Fruit fly (Drosophila melanogaster): ENCODE data around the gene CG13313.

The CG13313 gene

DNA sequence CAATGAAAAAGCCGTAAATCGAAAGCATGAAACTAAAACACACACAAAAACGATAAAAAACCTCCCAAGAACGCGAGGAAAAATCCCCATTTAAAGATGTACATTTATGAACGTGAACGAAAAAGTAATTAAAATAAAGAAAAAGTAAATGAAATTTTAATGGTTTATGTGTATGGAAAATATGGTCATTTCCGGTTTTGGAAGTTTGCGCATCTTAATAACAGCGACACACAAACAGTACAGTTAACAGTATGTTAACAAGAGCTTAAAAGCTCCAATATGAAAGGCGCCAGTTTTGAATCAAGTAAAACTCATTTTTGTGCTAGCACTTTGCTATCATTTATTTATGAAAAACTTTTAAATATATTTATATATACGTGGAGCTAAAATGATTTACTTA lies 26.7 kb upstream of the CG13313 start:
- no peak for TF ChIP-seq CG31627 (GFP tag; optimal IDR thresholded peaks at IDR 0.05)
- TF ChIP-seq acj6 (GFP tag; optimal IDR thresholded peaks at IDR 0.05): no peak
- no peak for TF ChIP-seq Smox (GFP tag; optimal IDR thresholded peaks at IDR 0.05)
- peak; percentile 38 for TF ChIP-seq Met (GFP tag; optimal IDR thresholded peaks at IDR 0.05)
- TF ChIP-seq fd85E (GFP tag; optimal IDR thresholded peaks at IDR 0.05): no peak
- TF ChIP-seq CG7368 (GFP tag; optimal IDR thresholded peaks at IDR 0.05): no peak
- TF ChIP-seq eg (GFP tag; IDR thresholded peaks at IDR 0.05): no peak
- TF ChIP-seq ss (GFP tag; optimal IDR thresholded peaks at IDR 0.05): no peak
- TF ChIP-seq Eip78C (GFP tag): peak; percentile 88
- peak; percentile 36 for TF ChIP-seq Sox102F (GFP tag; optimal IDR thresholded peaks at IDR 0.05)
- no peak for TF ChIP-seq CG32006 (GFP tag; optimal IDR thresholded peaks at IDR 0.05)
- no peak for TF ChIP-seq CG6276 (GFP tag; optimal IDR thresholded peaks at IDR 0.05)
- TF ChIP-seq CG9139 (GFP tag; optimal IDR thresholded peaks at IDR 0.05): no peak
- no peak for TF ChIP-seq CG34406 (GFP tag; optimal IDR thresholded peaks at IDR 0.05)
- TF ChIP-seq OdsH (GFP tag; optimal IDR thresholded peaks at IDR 0.05): no peak
- TF ChIP-seq CG16779 (tag; optimal IDR thresholded peaks at IDR 0.05): no peak
- no peak for TF ChIP-seq svp (GFP tag)
- no peak for TF ChIP-seq CG11762 (GFP tag; optimal IDR thresholded peaks at IDR 0.05; ENCODE audit: insufficient read depth)
- TF ChIP-seq CG4318 (GFP tag; optimal IDR thresholded peaks at IDR 0.05): no peak
- TF ChIP-seq Lpt (GFP tag; optimal IDR thresholded peaks at IDR 0.05): no peak
- no peak for TF ChIP-seq CG6792 (GFP tag; optimal IDR thresholded peaks at IDR 0.05)
- no peak for TF ChIP-seq CG3032 (tag; optimal IDR thresholded peaks at IDR 0.05)
- TF ChIP-seq CG10669 (GFP tag; optimal IDR thresholded peaks at IDR 0.05): no peak
- TF ChIP-seq Hr39 (GFP tag; optimal IDR thresholded peaks at IDR 0.05): no peak

DNA sequence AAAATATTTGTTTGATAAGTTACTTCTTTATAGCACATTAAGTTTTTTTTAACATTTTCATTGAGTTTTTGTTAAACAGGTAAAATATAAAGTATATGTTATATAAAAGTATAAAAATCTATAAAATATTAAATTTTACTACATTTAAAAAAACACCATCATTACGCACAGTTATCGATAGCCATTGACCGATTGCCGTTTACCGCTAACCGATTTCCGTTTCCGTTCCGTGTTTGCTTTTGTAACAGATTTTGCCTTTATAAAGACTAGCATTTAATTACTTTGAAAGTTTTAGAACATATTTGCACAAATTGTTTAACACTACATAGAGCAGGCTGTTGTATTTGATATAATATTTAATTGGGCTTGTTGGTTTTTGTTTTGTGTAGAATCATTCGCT lies 19.0 kb upstream of the CG13313 start:
- TF ChIP-seq CG11294 (GFP tag; IDR thresholded peaks at IDR 0.05) (no peak), Eip93F (GFP tag; optimal IDR thresholded peaks at IDR 0.05) (no peak), dac (GFP tag; optimal IDR thresholded peaks at IDR 0.05) (no peak)

DNA sequence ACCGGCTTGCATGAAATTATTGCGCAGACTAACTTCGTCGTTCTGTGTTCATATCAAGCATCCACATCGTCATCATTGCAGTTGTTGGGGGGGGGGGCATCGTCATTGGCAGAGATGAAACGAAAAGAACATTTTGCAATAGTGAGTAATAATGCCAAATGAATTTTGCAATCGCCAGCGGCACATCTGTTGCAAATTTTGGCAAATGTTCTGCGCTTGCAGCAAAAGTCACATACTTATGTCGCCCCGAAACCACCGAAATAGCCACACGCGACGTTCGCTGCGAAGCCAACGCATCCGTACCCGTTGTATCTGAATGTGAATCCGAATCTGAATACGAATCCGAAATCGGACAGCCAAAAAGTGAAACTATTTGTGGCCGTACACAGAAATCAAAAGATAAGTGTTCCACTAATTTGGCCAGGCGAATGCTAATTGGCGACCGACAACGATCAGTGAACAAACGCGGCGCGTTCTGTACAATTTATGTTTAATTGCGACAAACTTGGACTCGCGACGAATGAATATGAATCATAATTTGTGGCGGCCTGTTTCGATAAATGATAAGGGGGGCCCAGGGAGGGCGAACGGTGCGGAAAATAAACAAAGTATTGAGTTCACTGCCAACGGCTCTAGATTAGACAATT lies 10.7 kb upstream of the CG13313 start:
- TF ChIP-seq net (GFP tag; optimal IDR thresholded peaks at IDR 0.05) (peak; percentile 55), CG8632 (GFP tag; optimal IDR thresholded peaks at IDR 0.05) (no peak), CG7368 (GFP tag; optimal IDR thresholded peaks at IDR 0.05) (no peak), Ets21C (GFP tag; optimal IDR thresholded peaks at IDR 0.05) (no peak), fkh (GFP tag; optimal IDR thresholded peaks at IDR 0.05) (peak; percentile 58)

DNA sequence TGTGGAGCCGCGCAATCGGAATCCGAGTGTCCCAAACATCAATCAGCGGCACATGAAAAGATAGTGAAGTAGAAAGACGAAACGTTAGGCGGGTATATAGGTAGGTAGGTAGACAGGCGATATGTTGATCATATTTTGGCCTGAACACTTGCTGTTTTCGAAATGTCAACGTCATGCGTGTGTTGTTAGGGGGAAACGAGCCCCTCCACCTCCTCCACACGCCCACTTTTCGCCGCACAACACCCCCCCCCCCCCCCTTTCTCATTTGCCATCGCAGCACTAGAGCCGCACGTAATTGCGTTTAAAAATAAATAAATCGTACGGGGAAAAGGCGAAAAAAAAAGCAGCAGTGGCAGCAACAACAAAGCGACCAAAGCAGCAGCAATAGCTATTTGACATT lies 8.8 kb upstream of the CG13313 start:
- TF ChIP-seq CG9139 (GFP tag; optimal IDR thresholded peaks at IDR 0.05): no peak
- no peak for TF ChIP-seq lz (GFP tag; optimal IDR thresholded peaks at IDR 0.05)
- no peak for TF ChIP-seq CG8632 (GFP tag; optimal IDR thresholded peaks at IDR 0.05)
- no peak for TF ChIP-seq spab (GFP tag; optimal IDR thresholded peaks at IDR 0.05)
- TF ChIP-seq cyc (GFP tag; optimal IDR thresholded peaks at IDR 0.05): no peak
- TF ChIP-seq CG11902 (GFP tag; optimal IDR thresholded peaks at IDR 0.05): no peak
- TF ChIP-seq CG31627 (GFP tag; optimal IDR thresholded peaks at IDR 0.05): no peak
- TF ChIP-seq Hr4 (GFP tag; optimal IDR thresholded peaks at IDR 0.05): no peak
- TF ChIP-seq CG6808 (GFP tag; optimal IDR thresholded peaks at IDR 0.05): no peak
- TF ChIP-seq svp (GFP tag): no peak

Data from whole organism, prepupa.